Fruit fly (Drosophila melanogaster): Measurements from ENCODE around the gene CG42728.

The CG42728 gene

DNA sequence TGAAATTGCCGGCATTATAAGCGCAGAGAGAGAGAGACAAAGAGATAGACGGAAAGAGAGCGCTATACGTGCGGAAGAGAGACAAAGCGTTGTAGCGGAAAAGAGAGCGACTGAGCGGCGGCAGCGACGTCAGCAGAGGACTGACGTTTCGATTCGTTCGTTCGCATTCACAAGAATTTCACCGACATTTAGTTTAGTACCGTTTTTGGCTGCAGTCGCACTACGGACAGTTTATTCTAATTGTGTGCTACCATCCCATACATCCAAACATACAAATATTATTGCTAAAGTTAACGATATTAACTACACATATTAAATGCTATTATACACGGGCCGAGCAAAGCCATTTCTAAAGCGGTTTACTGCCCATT is 7.2 kb upstream of the CG42728 start, which contains the start of gene CrebA:
CrebA (plus strand) TSS at position 168 of the 371 bp plus-strand sequence.
- TF ChIP-seq Ets21C (GFP tag; optimal IDR thresholded peaks at IDR 0.05): no peak
- TF ChIP-seq eg (GFP tag; IDR thresholded peaks at IDR 0.05): peak; percentile 13; the same call in 2 of the 3 replicates
- TF ChIP-seq CG10669 (GFP tag; optimal IDR thresholded peaks at IDR 0.05): no peak
- TF ChIP-seq salr (GFP tag; optimal IDR thresholded peaks at IDR 0.05): no peak
- no peak for TF ChIP-seq Eip78C (GFP tag)
- TF ChIP-seq CG1621 (tag; optimal IDR thresholded peaks at IDR 0.05): peak; percentile 17
- no peak for TF ChIP-seq lz (GFP tag; optimal IDR thresholded peaks at IDR 0.05)
- no peak for TF ChIP-seq CG3032 (tag; optimal IDR thresholded peaks at IDR 0.05)
- no peak for TF ChIP-seq Hr38 (GFP tag; optimal IDR thresholded peaks at IDR 0.05)
- no peak for TF ChIP-seq CG34406 (GFP tag; optimal IDR thresholded peaks at IDR 0.05)
- no peak for TF ChIP-seq CG8119 (GFP tag; IDR thresholded peaks at IDR 0.05)
- no peak for TF ChIP-seq Ets96B (tag; optimal IDR thresholded peaks at IDR 0.05)
- no peak for TF ChIP-seq Lpt (GFP tag; optimal IDR thresholded peaks at IDR 0.05)
- TF ChIP-seq CG6163 (GFP tag; IDR thresholded peaks at IDR 0.05): peak; percentile 18; the same call in 1 of the 3 replicates
- TF ChIP-seq CG3919 (GFP tag; optimal IDR thresholded peaks at IDR 0.05): no peak
- TF ChIP-seq CG10631 (GFP tag; optimal IDR thresholded peaks at IDR 0.05): no peak
- no peak for TF ChIP-seq pdm3 (GFP tag; optimal IDR thresholded peaks at IDR 0.05)
- TF ChIP-seq achi (GFP tag; optimal IDR thresholded peaks at IDR 0.05): no peak
- TF ChIP-seq dac (GFP tag; optimal IDR thresholded peaks at IDR 0.05): no peak
- TF ChIP-seq CG11762 (GFP tag; optimal IDR thresholded peaks at IDR 0.05; ENCODE audit: insufficient read depth): no peak
- TF ChIP-seq vri (GFP tag; optimal IDR thresholded peaks at IDR 0.05): no peak
- no peak for TF ChIP-seq Eip75B (GFP tag; optimal IDR thresholded peaks at IDR 0.05)
- TF ChIP-seq CG6276 (GFP tag; optimal IDR thresholded peaks at IDR 0.05): no peak

- TF ChIP-seq Lpt (GFP tag; optimal IDR thresholded peaks at IDR 0.05) (peak; percentile 48), CG11902 (GFP tag; optimal IDR thresholded peaks at IDR 0.05) (peak; percentile 32), acj6 (GFP tag; optimal IDR thresholded peaks at IDR 0.05) (peak; percentile 76), CG8632 (GFP tag; optimal IDR thresholded peaks at IDR 0.05) (peak; percentile 77), salr (GFP tag; optimal IDR thresholded peaks at IDR 0.05) (peak; percentile 19 to 86), net (GFP tag; optimal IDR thresholded peaks at IDR 0.05) (peak; percentile 79), CG6854 (GFP tag; optimal IDR thresholded peaks at IDR 0.05) (no peak), CG6792 (GFP tag; optimal IDR thresholded peaks at IDR 0.05) (peak; percentile 71), Sox15 (GFP tag; optimal IDR thresholded peaks at IDR 0.05) (peak; percentile 76), Blimp-1 (GFP tag; optimal IDR thresholded peaks at IDR 0.05) (peak; percentile 34), vri (GFP tag; optimal IDR thresholded peaks at IDR 0.05) (peak; percentile 24), CG32006 (GFP tag; optimal IDR thresholded peaks at IDR 0.05) (peak; percentile 90), pdm3 (GFP tag; optimal IDR thresholded peaks at IDR 0.05) (peak; percentile 79), CG11294 (GFP tag; IDR thresholded peaks at IDR 0.05) (peak; percentile 37; the same call in 1 of the 2 replicates), dac (GFP tag; optimal IDR thresholded peaks at IDR 0.05) (peak; percentile 70), CG6163 (GFP tag; IDR thresholded peaks at IDR 0.05) (peak; percentile 8; the same call in 1 of the 3 replicates), Sox102F (GFP tag; optimal IDR thresholded peaks at IDR 0.05) (peak; percentile 69), lz (GFP tag; optimal IDR thresholded peaks at IDR 0.05) (peak; percentile 79), CG15336 (GFP tag; IDR thresholded peaks at IDR 0.05) (peak; percentile 28; the same call in 1 of the 2 replicates), Hr4 (GFP tag; optimal IDR thresholded peaks at IDR 0.05) (peak; percentile 79), CG3032 (tag; optimal IDR thresholded peaks at IDR 0.05) (peak; percentile 71), CG6808 (GFP tag; optimal IDR thresholded peaks at IDR 0.05) (peak; percentile 78), CG31627 (GFP tag; optimal IDR thresholded peaks at IDR 0.05) (peak; percentile 79), fd59A (GFP tag; optimal IDR thresholded peaks at IDR 0.05) (peak; percentile 82), dsx (GFP tag; optimal IDR thresholded peaks at IDR 0.05; ENCODE audit: poor library complexity, severe bottlenecking) (peak; percentile 11), CG11762 (GFP tag; optimal IDR thresholded peaks at IDR 0.05; ENCODE audit: insufficient read depth) (peak; percentile 58), eg (GFP tag; IDR thresholded peaks at IDR 0.05) (peak; percentile 30; the same call in 1 of the 3 replicates), CG8119 (GFP tag; IDR thresholded peaks at IDR 0.05) (0 out of 3 replicates have a peak, but pooled peaks have one; percentile 37), CG8319 (GFP tag; optimal IDR thresholded peaks at IDR 0.05) (peak; percentile 44), Eip78C (GFP tag) (peak; percentile 95), fd85E (GFP tag; optimal IDR thresholded peaks at IDR 0.05) (no peak), CG16779 (tag; optimal IDR thresholded peaks at IDR 0.05) (peak; percentile 68), CG1621 (tag; optimal IDR thresholded peaks at IDR 0.05) (peak; percentile 64), Ets21C (GFP tag; optimal IDR thresholded peaks at IDR 0.05) (peak; percentile 57), ss (GFP tag; optimal IDR thresholded peaks at IDR 0.05) (peak; percentile 57 to 75), Hr39 (GFP tag; optimal IDR thresholded peaks at IDR 0.05) (peak; percentile 81), CG3919 (GFP tag; optimal IDR thresholded peaks at IDR 0.05) (peak; percentile 67)
Measured at dm6 chr3L:15534274-15535227, 6.6 kb upstream of the CG42728 start.
